Fruit fly (Drosophila melanogaster) whole organism, embryonic: ENCODE data around the gene ttm50.
A peak's percentile ranks its signal among the peaks of the same experiment; 100 is the strongest.

Experiments used
- Asciz ChIP-seq: fragments of 200-800 bp; sonication (Bioruptor generic); optimal IDR thresholded peaks from 2 replicates; lab custom pipeline; 2017; ENCODE audit warnings: missing biosample characterization, mild to moderate bottlenecking, missing genetic modification characterization, missing genetic modification reagents
- CG11085 ChIP-seq: fragments of 200-800 bp; sonication (Bioruptor generic); IDR thresholded peaks from 2 replicates; pipeline ENCODE4 v1.3.6; 2022; ENCODE audit warnings: missing biosample characterization, missing genetic modification characterization
- CG12769 ChIP-seq: fragments of 200-800 bp; sonication (Bioruptor generic); optimal IDR thresholded peaks from 2 replicates; lab custom pipeline; 2019; ENCODE audit warnings: missing biosample characterization, mild to moderate bottlenecking, missing genetic modification characterization, moderate library complexity
- CG14860 ChIP-seq: fragments of 200-800 bp; sonication (Bioruptor generic); IDR thresholded peaks from 3 replicates; pipeline ENCODE4 v1.3.6; 2022; ENCODE audit warnings: missing biosample characterization, missing genetic modification characterization; ENCODE audit not compliant: partially characterized antibody
- CG14965 ChIP-seq: fragments of 200-800 bp; sonication (Bioruptor generic); optimal IDR thresholded peaks from 2 replicates; lab custom pipeline; 2016; ENCODE audit warnings: missing biosample characterization, missing genetic modification characterization, borderline replicate concordance
- CG15514 ChIP-seq: fragments of 200-800 bp; sonication (Bioruptor generic); optimal IDR thresholded peaks from 3 replicates; lab custom pipeline; 2017; ENCODE audit warnings: missing biosample characterization, missing genetic modification characterization, mild to moderate bottlenecking, moderate library complexity, missing genetic modification reagents
- CG1602 ChIP-seq: fragments of 200-800 bp; sonication (Bioruptor generic); optimal IDR thresholded peaks from 3 replicates; lab custom pipeline; 2016; ENCODE audit warnings: missing biosample characterization, missing genetic modification characterization
- CG17612 ChIP-seq: fragments of 200-800 bp; sonication (Bioruptor generic); IDR thresholded peaks from 2 replicates; pipeline ENCODE4 v1.3.6; 2022; ENCODE audit warnings: missing biosample characterization, missing genetic modification characterization
- CG18476 ChIP-seq: fragments of 200-800 bp; sonication (Bioruptor generic); optimal IDR thresholded peaks from 2 replicates; lab custom pipeline; 2016; ENCODE audit warnings: missing biosample characterization, mild to moderate bottlenecking, missing genetic modification characterization
- CG18599 ChIP-seq: fragments of 200-800 bp; sonication (Bioruptor generic); optimal IDR thresholded peaks from 3 replicates; lab custom pipeline; 2017; ENCODE audit warnings: missing biosample characterization, missing genetic modification characterization, mild to moderate bottlenecking, moderate library complexity, missing genetic modification reagents
- CG18764 ChIP-seq: fragments of 200-800 bp; sonication (Bioruptor generic); optimal IDR thresholded peaks from 3 replicates; lab custom pipeline; 2016; ENCODE audit warnings: missing biosample characterization, missing genetic modification characterization
- CG32772 ChIP-seq: fragments of 200-800 bp; sonication (Bioruptor generic); IDR thresholded peaks from 2 replicates; pipeline ENCODE4 v1.3.6; 2022; ENCODE audit warnings: missing biosample characterization, missing genetic modification characterization
- CG33557 ChIP-seq: fragments of 200-800 bp; sonication (Bioruptor generic); optimal IDR thresholded peaks from 2 replicates; lab custom pipeline; 2019; ENCODE audit warnings: missing biosample characterization, mild to moderate bottlenecking, missing genetic modification characterization, moderate library complexity
- CG4360 ChIP-seq: fragments of 200-800 bp; sonication (Bioruptor generic); IDR thresholded peaks from 2 replicates; pipeline ENCODE4 v1.3.6; 2022; ENCODE audit warnings: missing biosample characterization, missing genetic modification characterization
- CG6791 ChIP-seq: fragments of 200-800 bp; sonication (Bioruptor generic); IDR thresholded peaks from 3 replicates; pipeline ENCODE4 v1.3.6; 2022; ENCODE audit warnings: missing biosample characterization, missing genetic modification characterization; ENCODE audit not compliant: partially characterized antibody
- CG8765 ChIP-seq: fragments of 200-800 bp; sonication (Bioruptor generic); IDR thresholded peaks from 2 replicates; pipeline ENCODE4 v1.3.6; 2022; ENCODE audit warnings: missing biosample characterization, missing genetic modification characterization
- CG9215 ChIP-seq: fragments of 200-800 bp; sonication (Bioruptor generic); IDR thresholded peaks from 2 replicates; pipeline ENCODE4 v1.3.6; 2022; ENCODE audit warnings: missing biosample characterization, missing genetic modification characterization
- CG9609 ChIP-seq: fragments of 200-800 bp; sonication (Bioruptor generic); optimal IDR thresholded peaks from 3 replicates; lab custom pipeline; 2016; ENCODE audit warnings: missing biosample characterization, missing genetic modification characterization
- CG9797 ChIP-seq: fragments of 200-800 bp; sonication (Bioruptor generic); optimal IDR thresholded peaks from 3 replicates; lab custom pipeline; 2018; ENCODE audit warnings: missing biosample characterization, mild to moderate bottlenecking, missing genetic modification characterization
- Dll ChIP-seq: fragments of 200-800 bp; sonication (Bioruptor generic); IDR thresholded peaks from 4 replicates; pipeline ENCODE4 v1.3.6; 2022; ENCODE audit warnings: missing biosample characterization, missing genetic modification characterization; ENCODE audit not compliant: partially characterized antibody
- Doc2 ChIP-seq: fragments of 200-800 bp; sonication (Bioruptor generic); IDR thresholded peaks from 2 replicates; pipeline ENCODE4 v1.3.6; 2022; ENCODE audit warnings: missing biosample characterization, missing genetic modification characterization
- E2f2 ChIP-seq: fragments of 200-800 bp; sonication (Bioruptor generic); IDR thresholded peaks from 2 replicates; pipeline ENCODE4 v1.3.6; 2022; ENCODE audit warnings: missing biosample characterization, missing genetic modification characterization
- Eip74EF ChIP-seq, 2 experiments: fragments of 200-800 bp in 1 of 2; fragments of >200 bp in 1 of 2; sonication (Bioruptor generic) in 1 of 2; optimal IDR thresholded peaks; 2 replicates each; lab custom pipeline; 2017 to 2019; ENCODE audit warnings: missing biosample characterization in 2 of 2, missing genetic modification characterization in 2 of 2, mild to moderate bottlenecking in 1 of 2, moderate library complexity in 1 of 2
- HLH4C ChIP-seq: fragments of 200-800 bp; sonication (Bioruptor generic); IDR thresholded peaks from 3 replicates; pipeline ENCODE4 v1.3.6; 2022; ENCODE audit warnings: missing biosample characterization, missing genetic modification characterization; ENCODE audit not compliant: partially characterized antibody
- Lhr ChIP-seq: fragments of 200-800 bp; sonication (Bioruptor generic); optimal IDR thresholded peaks from 3 replicates; lab custom pipeline; 2017; ENCODE audit warnings: mild to moderate bottlenecking, missing biosample characterization, missing genetic modification reagents, missing genetic modification characterization
- MBD-R2 ChIP-seq: fragments of 200-800 bp; sonication (Bioruptor generic); IDR thresholded peaks from 2 replicates; pipeline ENCODE4 v1.3.6; 2022; ENCODE audit warnings: missing biosample characterization, missing genetic modification characterization
- Mrtf ChIP-seq: fragments of 200-800 bp; sonication (Bioruptor generic); IDR thresholded peaks from 3 replicates; pipeline ENCODE4 v1.3.6; 2022; ENCODE audit warnings: missing biosample characterization, missing genetic modification characterization
- Myb ChIP-seq: fragments of 200-800 bp; sonication (Bioruptor generic); optimal IDR thresholded peaks from 2 replicates; lab custom pipeline; 2016; ENCODE audit warnings: missing biosample characterization, missing genetic modification characterization
- NFAT ChIP-seq: fragments of 200-800 bp; sonication (Bioruptor generic); IDR thresholded peaks from 2 replicates; pipeline ENCODE4 v1.3.6; 2022; ENCODE audit warnings: missing biosample characterization, missing genetic modification characterization
- Opbp ChIP-seq: fragments of 200-800 bp; sonication (Bioruptor generic); IDR thresholded peaks from 3 replicates; pipeline ENCODE4 v1.3.6; 2022; ENCODE audit warnings: missing biosample characterization, missing genetic modification characterization; ENCODE audit not compliant: partially characterized antibody
- Side ChIP-seq: fragments of 200-800 bp; sonication (Bioruptor generic); optimal IDR thresholded peaks from 2 replicates; lab custom pipeline; 2016; ENCODE audit warnings: missing biosample characterization, missing genetic modification characterization
- Sin3A ChIP-seq: fragments of >200 bp; optimal IDR thresholded peaks from 2 replicates; lab custom pipeline; 2018
- Six4 ChIP-seq: fragments of 200-800 bp; sonication (Bioruptor generic); optimal IDR thresholded peaks from 2 replicates; lab custom pipeline; 2016; ENCODE audit warnings: missing biosample characterization, missing genetic modification characterization
- Sry-δ ChIP-seq: fragments of 200-800 bp; sonication (Bioruptor generic); optimal IDR thresholded peaks from 2 replicates; lab custom pipeline; 2016; ENCODE audit warnings: missing biosample characterization, missing genetic modification characterization
- Usf ChIP-seq: fragments of 200-800 bp; sonication (Bioruptor generic); optimal IDR thresholded peaks from 2 replicates; lab custom pipeline; 2017; ENCODE audit warnings: missing genotype, missing biosample characterization, missing genetic modification characterization
- amos ChIP-seq: fragments of 200-800 bp; sonication (Bioruptor generic); IDR thresholded peaks from 2 replicates; pipeline ENCODE4 v1.3.6; 2022; ENCODE audit warnings: missing biosample characterization, missing genetic modification characterization; ENCODE audit not compliant: partially characterized antibody
- ato ChIP-seq: fragments of 200-800 bp; sonication (Bioruptor generic); IDR thresholded peaks from 2 replicates; pipeline ENCODE4 v1.3.6; 2022; ENCODE audit warnings: missing biosample characterization, missing genetic modification characterization; ENCODE audit not compliant: partially characterized antibody
- dmrt99B ChIP-seq: fragments of 200-800 bp; sonication (Bioruptor generic); optimal IDR thresholded peaks from 2 replicates; lab custom pipeline; 2018; ENCODE audit warnings: missing biosample characterization, mild to moderate bottlenecking, missing genetic modification characterization, moderate library complexity
- grn ChIP-seq: fragments of 200-800 bp; sonication (Bioruptor generic); optimal IDR thresholded peaks from 3 replicates; lab custom pipeline; 2017; ENCODE audit warnings: missing biosample characterization, missing genetic modification characterization
- ham ChIP-seq: fragments of 200-800 bp; sonication (Bioruptor generic); IDR thresholded peaks from 2 replicates; pipeline ENCODE4 v1.3.6; 2022; ENCODE audit warnings: missing biosample characterization, missing genetic modification characterization
- lab ChIP-seq: fragments of 200-800 bp; sonication (Bioruptor generic); optimal IDR thresholded peaks from 3 replicates; lab custom pipeline; 2017; ENCODE audit warnings: missing biosample characterization, missing genetic modification characterization, mild to moderate bottlenecking, moderate library complexity, missing genetic modification reagents
- lmd ChIP-seq: fragments of 200-800 bp; sonication (Bioruptor generic); IDR thresholded peaks from 2 replicates; pipeline ENCODE4 v1.3.6; 2022; ENCODE audit warnings: missing biosample characterization, missing genetic modification characterization
- pzg ChIP-seq: fragments of 200-800 bp; sonication (Bioruptor generic); optimal IDR thresholded peaks from 3 replicates; lab custom pipeline; 2018; ENCODE audit warnings: missing biosample characterization, mild to moderate bottlenecking, missing genetic modification characterization, moderate library complexity
- sqz ChIP-seq: fragments of 200-800 bp; sonication (Bioruptor generic); optimal IDR thresholded peaks from 3 replicates; lab custom pipeline; 2018; ENCODE audit warnings: missing biosample characterization, mild to moderate bottlenecking, missing genetic modification characterization
- stwl ChIP-seq: fragments of 200-800 bp; sonication (Bioruptor generic); optimal IDR thresholded peaks from 3 replicates; lab custom pipeline; 2018; ENCODE audit warnings: missing biosample characterization, mild to moderate bottlenecking, missing genetic modification characterization, moderate library complexity
- unpg ChIP-seq: fragments of 200-800 bp; sonication (Bioruptor generic); optimal IDR thresholded peaks from 3 replicates; lab custom pipeline; 2018; ENCODE audit warnings: missing biosample characterization, mild to moderate bottlenecking, missing genetic modification characterization, moderate library complexity
- vnd ChIP-seq: fragments of 200-800 bp; sonication (Bioruptor generic); IDR thresholded peaks from 3 replicates; pipeline ENCODE4 v1.3.6; 2022; ENCODE audit warnings: missing biosample characterization, missing genetic modification characterization; ENCODE audit not compliant: partially characterized antibody
- zen2 ChIP-seq: fragments of 200-800 bp; sonication (Bioruptor generic); IDR thresholded peaks from 3 replicates; pipeline ENCODE4 v1.3.6; 2022; ENCODE audit warnings: missing biosample characterization, missing genetic modification characterization; ENCODE audit not compliant: partially characterized antibody

Gene ttm50

DNA sequence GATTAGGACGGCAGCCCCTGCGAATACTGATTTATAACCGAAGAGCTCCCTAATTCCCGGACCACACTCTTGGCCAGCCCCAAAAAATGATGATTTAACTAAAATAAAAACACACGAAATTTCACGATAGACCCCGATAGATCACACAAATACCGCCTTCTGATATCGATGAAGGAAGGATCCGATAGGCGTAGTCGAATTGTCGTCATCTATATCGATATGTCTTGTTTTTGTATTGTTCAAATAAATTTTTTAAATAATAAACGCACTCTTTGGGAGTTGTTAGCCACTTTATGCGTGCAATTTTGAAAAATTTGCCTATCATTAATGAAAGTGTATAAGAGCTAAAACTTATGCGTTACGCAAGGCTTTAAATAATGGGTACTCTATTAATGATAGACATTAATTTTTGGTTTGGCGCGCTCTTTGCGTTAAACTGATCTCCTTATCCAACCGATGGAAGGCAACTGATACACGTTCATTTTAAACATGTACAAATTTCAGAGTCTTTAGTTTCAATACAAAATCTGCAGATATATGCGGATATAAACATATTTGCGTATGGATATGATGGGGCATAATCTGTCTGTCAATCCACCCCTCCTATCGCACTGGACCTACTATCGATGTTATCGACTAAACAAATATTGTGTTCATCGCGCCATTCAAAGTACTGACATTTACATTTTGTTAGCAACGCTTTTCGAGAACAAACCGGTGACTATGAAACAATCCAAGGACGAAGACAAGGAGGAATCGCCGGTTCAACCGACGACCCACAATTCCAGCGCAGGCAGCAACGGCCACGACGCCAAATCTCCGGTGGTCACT, 33.7 kb downstream of the ttm50 start, which contains the start of the genes Spg7 and Lint-O (continued):
- no peak for TF ChIP-seq Six4 (GFP tag; lab: Kevin White, UChicago)
- TF ChIP-seq zen2 (GFP tag; lab: Robert Waterston, UW): peak; percentile 59
- no peak for TF ChIP-seq CG1602
- peak; percentile 69 for TF ChIP-seq E2f2 (GFP tag; lab: Robert Waterston, UW)
- TF ChIP-seq Mrtf (GFP tag; lab: Robert Waterston, UW): no peak
- TF ChIP-seq CG15514 (GFP tag; lab: Kevin White, UChicago): peak; percentile 45
- peak; percentile 57; the same call in 1 of the 2 replicates for TF ChIP-seq MBD-R2 (GFP tag; lab: Robert Waterston, UW)
- no peak for TF ChIP-seq sqz (GFP tag; lab: Kevin White, UChicago)
- TF ChIP-seq Lhr (GFP tag; lab: Kevin White, UChicago): no peak
- no peak for TF ChIP-seq CG9609
- TF ChIP-seq lmd: no peak
- TF ChIP-seq ato (GFP tag; lab: Robert Waterston, UW): peak; percentile 73
- TF ChIP-seq Asciz (GFP tag; lab: Kevin White, UChicago): no peak
- peak; percentile 21 for TF ChIP-seq pzg (GFP tag; lab: Kevin White, UChicago)
- no peak for TF ChIP-seq grn
- TF ChIP-seq CG6791 (GFP tag; lab: Robert Waterston, UW): peak; percentile 82
- no peak for TF ChIP-seq CG8765 (GFP tag; lab: Robert Waterston, UW)
- TF ChIP-seq Opbp (GFP tag; lab: Robert Waterston, UW): peak; percentile 84
- no peak for TF ChIP-seq CG17612 (GFP tag; lab: Robert Waterston, UW)
- TF ChIP-seq CG18476 (GFP tag; lab: Kevin White, UChicago): no peak
- no peak for TF ChIP-seq CG11085
- TF ChIP-seq CG4360 (GFP tag; lab: Robert Waterston, UW): no peak
- TF ChIP-seq Myb (GFP tag; lab: Kevin White, UChicago): no peak
- TF ChIP-seq Eip74EF (GFP tag; optimal IDR thresholded peaks at IDR 0.05; lab: Kevin White, UChicago): no peak
- TF ChIP-seq CG14860 (GFP tag; lab: Robert Waterston, UW): peak; percentile 36; the same call in 2 of the 3 replicates
- no peak for TF ChIP-seq NFAT
- no peak for TF ChIP-seq Doc2 (GFP tag; lab: Robert Waterston, UW)
- TF ChIP-seq CG9215 (GFP tag; lab: Robert Waterston, UW): no peak
- no peak for TF ChIP-seq ham (GFP tag; lab: Robert Waterston, UW)
- no peak for TF ChIP-seq unpg (GFP tag; lab: Kevin White, UChicago)
- TF ChIP-seq Usf (GFP tag; lab: Kevin White, UChicago): no peak
- no peak for TF ChIP-seq CG14965 (GFP tag; lab: Kevin White, UChicago)
- no peak for TF ChIP-seq dmrt99B (tag; lab: Kevin White, UChicago)
- no peak for TF ChIP-seq Side (GFP tag; lab: Kevin White, UChicago)
- peak; percentile 74; the same call in 3 of the 4 replicates for TF ChIP-seq Dll (GFP tag; lab: Robert Waterston, UW)
- TF ChIP-seq CG32772 (GFP tag; lab: Robert Waterston, UW): no peak
- peak; percentile 62 for TF ChIP-seq Sry-δ (GFP tag; lab: Kevin White, UChicago)
- peak; percentile 5 for TF ChIP-seq Sin3A (lab: Kevin White, UChicago)
- peak; percentile 70; the same call in 2 of the 3 replicates for TF ChIP-seq HLH4C (GFP tag; lab: Robert Waterston, UW)
- TF ChIP-seq stwl (tag; lab: Kevin White, UChicago): peak; percentile 19
- TF ChIP-seq CG12769: no peak
- no peak for TF ChIP-seq CG9797 (GFP tag; lab: Kevin White, UChicago)
- peak; percentile 76 for TF ChIP-seq amos (GFP tag; lab: Robert Waterston, UW)
- TF ChIP-seq CG18599 (GFP tag; lab: Kevin White, UChicago): no peak
- TF ChIP-seq vnd (GFP tag; lab: Robert Waterston, UW): peak; percentile 73
- no peak for TF ChIP-seq CG33557 (GFP tag; lab: Kevin White, UChicago)
- no peak for TF ChIP-seq lab (GFP tag; lab: Kevin White, UChicago)
- TF ChIP-seq CG18764: no peak
